Fruit fly (Drosophila melanogaster): Measurements from ENCODE around the gene mew.

Gene mew

DNA sequence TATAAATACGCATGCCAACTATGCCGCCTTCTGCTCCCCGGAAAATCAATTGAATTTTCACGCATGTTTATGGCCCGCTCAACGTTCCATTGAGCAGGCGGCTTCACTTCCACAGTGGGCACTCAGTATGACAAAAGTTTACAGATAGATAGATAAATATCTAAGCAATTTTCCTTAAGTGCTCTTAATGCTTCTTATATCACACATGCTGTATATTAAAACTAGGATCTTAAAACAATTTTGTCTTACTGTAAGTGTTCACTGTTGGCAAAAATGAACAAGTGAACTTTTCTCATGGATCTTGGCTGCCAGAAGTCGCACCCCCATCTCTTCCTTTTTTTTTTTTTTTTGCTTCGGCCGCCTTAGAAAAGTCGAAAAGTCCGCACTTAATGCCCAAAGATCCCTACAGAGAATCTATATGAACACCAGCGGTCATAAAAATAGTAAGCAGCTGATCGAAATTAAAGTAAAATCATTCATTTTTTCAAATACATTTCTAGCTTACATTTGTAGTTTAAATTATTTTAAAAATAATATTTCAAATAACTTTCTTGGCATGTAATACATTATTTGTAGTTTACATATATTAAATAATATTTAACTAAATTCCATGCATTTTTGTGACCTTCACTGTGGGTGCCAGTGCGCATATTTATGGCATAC, 5.1 kb downstream of the mew start (continued):
- TF ChIP-seq seq (GFP tag; IDR thresholded peaks at IDR 0.05) (peak; percentile 23; the same call in 1 of the 2 replicates), CG12219 (GFP tag; optimal IDR thresholded peaks at IDR 0.05) (no peak), fd3F (GFP tag; optimal IDR thresholded peaks at IDR 0.05) (peak; percentile 27), row (GFP tag; IDR thresholded peaks at IDR 0.05) (peak; percentile 71), CG17829 (tag; optimal IDR thresholded peaks at IDR 0.05) (peak; percentile 32), Taf1 (GFP tag; IDR thresholded peaks at IDR 0.05) (peak; percentile 14; the same call in 1 of the 2 replicates), kni (GFP tag; optimal IDR thresholded peaks at IDR 0.05) (no peak), her (GFP tag; optimal IDR thresholded peaks at IDR 0.05) (peak; percentile 27), Hsf (GFP tag; optimal IDR thresholded peaks at IDR 0.05) (peak; percentile 34), CG6272 (GFP tag; IDR thresholded peaks at IDR 0.05) (peak; percentile 18; the same call in 1 of the 2 replicates), Rfx (GFP tag; IDR thresholded peaks at IDR 0.05) (peak; percentile 76), bowl (GFP tag; IDR thresholded peaks at IDR 0.05) (0 out of 2 replicates have a peak, but pooled peaks have one; percentile 33), Sox102F (GFP tag; optimal IDR thresholded peaks at IDR 0.05) (peak; percentile 57), gcm (GFP tag; optimal IDR thresholded peaks at IDR 0.05) (peak; percentile 1), sens-2 (GFP tag; IDR thresholded peaks at IDR 0.05) (no peak), GATAe (GFP tag; conservative IDR thresholded peaks at IDR 0.05) (no peak), CG9817 (tag; optimal IDR thresholded peaks at IDR 0.05) (peak; percentile 42), CG15601 (tag; optimal IDR thresholded peaks at IDR 0.05) (peak; percentile 14), CG4282 (GFP tag; optimal IDR thresholded peaks at IDR 0.05) (no peak), zen2 (GFP tag; IDR thresholded peaks at IDR 0.05; ENCODE audit: partially characterized antibody) (no peak), CG9932 (GFP tag; IDR thresholded peaks at IDR 0.05) (peak; percentile 39; the same call in 1 of the 2 replicates), nau (GFP tag; optimal IDR thresholded peaks at IDR 0.05) (no peak), CG11695 (GFP tag; IDR thresholded peaks at IDR 0.05) (peak; percentile 57; the same call in 1 of the 3 replicates), CG4730 (GFP tag; IDR thresholded peaks at IDR 0.05) (peak; percentile 21; the same call in 1 of the 2 replicates), zfh2 (GFP tag; optimal IDR thresholded peaks at IDR 0.05) (peak; percentile 27), chn (GFP tag; optimal IDR thresholded peaks at IDR 0.05) (peak; percentile 21), da (GFP tag; optimal IDR thresholded peaks at IDR 0.05) (peak; percentile 2), grau (tag; optimal IDR thresholded peaks at IDR 0.05) (peak; percentile 87), fu2 (GFP tag; optimal IDR thresholded peaks at IDR 0.05) (peak; percentile 49), Optix (GFP tag; IDR thresholded peaks at IDR 0.05) (peak; percentile 44; the same call in 1 of the 3 replicates), twi (tag; optimal IDR thresholded peaks at IDR 0.05) (peak; percentile 34), cato (GFP tag; optimal IDR thresholded peaks at IDR 0.05; ENCODE audit: borderline replicate concordance) (peak; percentile 0), ssp (GFP tag; IDR thresholded peaks at IDR 0.05) (peak; percentile 31; the same call in 1 of the 2 replicates), Ptx1 (GFP tag; IDR thresholded peaks at IDR 0.05) (peak; percentile 77), Ravus (GFP tag; IDR thresholded peaks at IDR 0.05) (peak; percentile 19), CG2889 (GFP tag; IDR thresholded peaks at IDR 0.05) (peak; percentile 46; the same call in 1 of the 3 replicates), C15 (GFP tag; IDR thresholded peaks at IDR 0.05) (0 out of 3 replicates have a peak, but pooled peaks have one; percentile 19), ems (GFP tag; optimal IDR thresholded peaks at IDR 0.05) (peak; percentile 46), CG1647 (GFP tag; optimal IDR thresholded peaks at IDR 0.05) (no peak), H15 (GFP tag; IDR thresholded peaks at IDR 0.05) (peak; percentile 60; the same call in 2 of the 3 replicates), Dip3 (GFP tag; optimal IDR thresholded peaks at IDR 0.05) (peak; percentile 33), CG17361 (GFP tag; IDR thresholded peaks at IDR 0.05) (peak; percentile 39; the same call in 2 of the 3 replicates), CHES-1-like (GFP tag; optimal IDR thresholded peaks at IDR 0.05) (peak; percentile 40), CG6765 (GFP tag; optimal IDR thresholded peaks at IDR 0.05) (no peak), CG6854 (GFP tag; optimal IDR thresholded peaks at IDR 0.05) (no peak), Camta (GFP tag; optimal IDR thresholded peaks at IDR 0.05) (peak; percentile 38), CG7372 (GFP tag; IDR thresholded peaks at IDR 0.05) (0 out of 2 replicates have a peak, but pooled peaks have one; percentile 16), fd96Cb (tag; optimal IDR thresholded peaks at IDR 0.05) (peak; percentile 35), h (optimal IDR thresholded peaks at IDR 0.05) (no peak), tgo (GFP tag; IDR thresholded peaks at IDR 0.05) (peak; percentile 57; the same call in 2 of the 3 replicates), Hr39 (optimal IDR thresholded peaks at IDR 0.05) (no peak)
